Fruit fly (Drosophila melanogaster) whole organism, embryonic: ENCODE results near the gene CG32985.
A peak's percentile ranks its signal among the peaks of the same experiment; 100 is the strongest.

Experiments
- ATbp ChIP-seq: fragments of 200-800 bp; sonication (Bioruptor generic); optimal IDR thresholded peaks from 2 replicates; lab custom pipeline; 2017; ENCODE audit warnings: missing biosample characterization, mild to moderate bottlenecking, missing genetic modification characterization, missing genetic modification reagents
- Aef1 ChIP-seq: fragments of 200-800 bp; sonication (Bioruptor generic); IDR thresholded peaks from 3 replicates; pipeline ENCODE4 v1.3.6; 2022; ENCODE audit warnings: missing biosample characterization, missing genetic modification characterization
- CG10267 ChIP-seq: fragments of 200-800 bp; sonication (Bioruptor generic); optimal IDR thresholded peaks from 2 replicates; lab custom pipeline; 2018; ENCODE audit warnings: missing biosample characterization, mild to moderate bottlenecking, missing genetic modification characterization, moderate library complexity
- CG10321 ChIP-seq: fragments of 200-800 bp; sonication (Bioruptor generic); IDR thresholded peaks from 2 replicates; pipeline ENCODE4 v1.3.6; 2022; ENCODE audit warnings: missing biosample characterization, missing genetic modification characterization
- CG10366 ChIP-seq: fragments of 200-800 bp; sonication (Bioruptor generic); IDR thresholded peaks from 2 replicates; pipeline ENCODE4 v1.3.6; 2022; ENCODE audit warnings: missing biosample characterization, missing genetic modification characterization
- CG10979 ChIP-seq: fragments of 200-800 bp; sonication (Bioruptor generic); optimal IDR thresholded peaks from 2 replicates; lab custom pipeline; 2018; ENCODE audit warnings: missing biosample characterization, mild to moderate bottlenecking, missing genetic modification characterization, moderate library complexity
- CG11695 ChIP-seq: fragments of 200-800 bp; sonication (Bioruptor generic); IDR thresholded peaks from 3 replicates; pipeline ENCODE4 v1.3.6; 2022; ENCODE audit warnings: missing biosample characterization, missing genetic modification characterization
- CG12391 ChIP-seq: fragments of 200-800 bp; sonication (Bioruptor generic); optimal IDR thresholded peaks from 3 replicates; lab custom pipeline; 2018; ENCODE audit warnings: missing biosample characterization, mild to moderate bottlenecking, missing genetic modification characterization, moderate library complexity
- CG15269 ChIP-seq: fragments of 200-800 bp; sonication (Bioruptor generic); optimal IDR thresholded peaks from 2 replicates; lab custom pipeline; 2018; ENCODE audit warnings: missing biosample characterization, mild to moderate bottlenecking, missing genetic modification characterization, moderate library complexity
- CG17385 ChIP-seq: fragments of 200-800 bp; sonication (Bioruptor generic); optimal IDR thresholded peaks from 3 replicates; lab custom pipeline; 2018; ENCODE audit warnings: missing biosample characterization, mild to moderate bottlenecking, missing genetic modification characterization
- CG18764 ChIP-seq: fragments of 200-800 bp; sonication (Bioruptor generic); optimal IDR thresholded peaks from 3 replicates; lab custom pipeline; 2016; ENCODE audit warnings: missing biosample characterization, missing genetic modification characterization
- CG2199 ChIP-seq: fragments of 200-800 bp; sonication (Bioruptor generic); IDR thresholded peaks from 3 replicates; pipeline ENCODE4 v1.3.6; 2022; ENCODE audit warnings: missing biosample characterization, missing genetic modification characterization
- CG3065 ChIP-seq: fragments of 200-800 bp; sonication (Bioruptor generic); optimal IDR thresholded peaks from 2 replicates; lab custom pipeline; 2016; ENCODE audit warnings: missing biosample characterization, missing genetic modification characterization
- CG33557 ChIP-seq: fragments of 200-800 bp; sonication (Bioruptor generic); optimal IDR thresholded peaks from 2 replicates; lab custom pipeline; 2019; ENCODE audit warnings: missing biosample characterization, mild to moderate bottlenecking, missing genetic modification characterization, moderate library complexity
- CG4360 ChIP-seq: fragments of 200-800 bp; sonication (Bioruptor generic); IDR thresholded peaks from 2 replicates; pipeline ENCODE4 v1.3.6; 2022; ENCODE audit warnings: missing biosample characterization, missing genetic modification characterization
- CG4707 ChIP-seq: fragments of 200-800 bp; sonication (Bioruptor generic); optimal IDR thresholded peaks from 2 replicates; lab custom pipeline; 2018; ENCODE audit warnings: missing biosample characterization, mild to moderate bottlenecking, missing genetic modification characterization, moderate library complexity
- CG6654 ChIP-seq: fragments of 200-800 bp; sonication (Bioruptor generic); optimal IDR thresholded peaks from 2 replicates; lab custom pipeline; 2017; ENCODE audit warnings: missing biosample characterization, mild to moderate bottlenecking, missing genetic modification characterization
- CG7745 ChIP-seq: fragments of 200-800 bp; sonication (Bioruptor generic); optimal IDR thresholded peaks from 2 replicates; lab custom pipeline; 2018; ENCODE audit warnings: missing biosample characterization, mild to moderate bottlenecking, missing genetic modification characterization, moderate library complexity
- CG8290 ChIP-seq, 3 experiments: fragments of 200-800 bp; sonication (Bioruptor generic); optimal IDR thresholded peaks; 2 replicates each; lab custom pipeline; 2016 to 2019; ENCODE audit warnings: missing biosample characterization in 3 of 3, missing genetic modification characterization in 3 of 3, mild to moderate bottlenecking in 2 of 3, moderate library complexity in 1 of 3
- D19A ChIP-seq: fragments of 200-800 bp; optimal IDR thresholded peaks from 3 replicates; lab custom pipeline; 2019; ENCODE audit warnings: missing biosample characterization, mild to moderate bottlenecking, missing genetic modification characterization, moderate library complexity
- D19B ChIP-seq: fragments of 200-800 bp; sonication (Bioruptor generic); optimal IDR thresholded peaks from 2 replicates; lab custom pipeline; 2017; ENCODE audit warnings: missing biosample characterization, mild to moderate bottlenecking, missing genetic modification characterization
- Dbx ChIP-seq: fragments of 200-800 bp; sonication (Bioruptor generic); IDR thresholded peaks from 3 replicates; pipeline ENCODE4 v1.3.6; 2022; ENCODE audit warnings: missing biosample characterization, missing genetic modification characterization
- HLHmδ ChIP-seq: fragments of 200-800 bp; sonication (Bioruptor generic); optimal IDR thresholded peaks from 2 replicates; lab custom pipeline; 2018; ENCODE audit warnings: missing biosample characterization, mild to moderate bottlenecking, missing genetic modification characterization, moderate library complexity
- Mrtf ChIP-seq: fragments of 200-800 bp; sonication (Bioruptor generic); IDR thresholded peaks from 3 replicates; pipeline ENCODE4 v1.3.6; 2022; ENCODE audit warnings: missing biosample characterization, missing genetic modification characterization
- Scr ChIP-seq: fragments of 200-800 bp; sonication (Bioruptor generic); IDR thresholded peaks from 2 replicates; pipeline ENCODE4 v1.3.6; 2022; ENCODE audit warnings: missing biosample characterization, missing genetic modification characterization; ENCODE audit not compliant: partially characterized antibody
- Stat92E ChIP-seq, 3 experiments: fragments of >200 bp in 2 of 3; fragments of 200-800 bp in 1 of 3; sonication (Bioruptor generic) in 1 of 3; optimal IDR thresholded peaks; 2 replicates each; lab custom pipeline; 2017 to 2019; ENCODE audit warnings: missing biosample characterization in 3 of 3, missing genetic modification characterization in 3 of 3, mild to moderate bottlenecking in 1 of 3, moderate library complexity in 1 of 3
- Xbp1 ChIP-seq: fragments of 200-800 bp; sonication (Bioruptor generic); optimal IDR thresholded peaks from 3 replicates; lab custom pipeline; 2016; ENCODE audit warnings: missing biosample characterization, mild to moderate bottlenecking, missing genetic modification characterization
- aop ChIP-seq: fragments of 200-800 bp; sonication (Bioruptor generic); IDR thresholded peaks from 2 replicates; pipeline ENCODE4 v1.3.6; 2022; ENCODE audit warnings: missing biosample characterization, missing genetic modification characterization
- cg ChIP-seq: fragments of 200-800 bp; sonication (Bioruptor generic); optimal IDR thresholded peaks from 3 replicates; lab custom pipeline; 2019; ENCODE audit warnings: missing biosample characterization, mild to moderate bottlenecking, missing genetic modification characterization, moderate library complexity
- chm ChIP-seq: fragments of 200-800 bp; sonication (Bioruptor generic); IDR thresholded peaks from 2 replicates; pipeline ENCODE4 v1.3.6; 2022; ENCODE audit warnings: missing biosample characterization, missing genetic modification characterization
- crp ChIP-seq, 2 experiments: fragments of 200-800 bp; sonication (Bioruptor generic); optimal IDR thresholded peaks; 2 replicates in 1 of 2; 3 replicates in 1 of 2; lab custom pipeline; 2017; ENCODE audit warnings: missing biosample characterization in 2 of 2, missing genetic modification characterization in 2 of 2, mild to moderate bottlenecking in 1 of 2, moderate library complexity in 1 of 2
- emc ChIP-seq: fragments of 200-800 bp; sonication (Bioruptor generic); optimal IDR thresholded peaks from 2 replicates; lab custom pipeline; 2016; ENCODE audit warnings: missing biosample characterization, missing genetic modification characterization
- fu2 ChIP-seq: fragments of 200-800 bp; sonication (Bioruptor generic); optimal IDR thresholded peaks from 2 replicates; lab custom pipeline; 2016; ENCODE audit warnings: missing biosample characterization, missing genetic modification characterization
- kni ChIP-seq: fragments of 200-800 bp; sonication (Bioruptor generic); optimal IDR thresholded peaks from 3 replicates; lab custom pipeline; 2017; ENCODE audit warnings: mild to moderate bottlenecking, missing biosample characterization, missing genetic modification reagents, missing genetic modification characterization
- lola ChIP-seq, 3 experiments: fragments of >200 bp in 2 of 3; fragments of 200-800 bp in 1 of 3; sonication (Bioruptor generic) in 1 of 3; optimal IDR thresholded peaks; 2 replicates each; lab custom pipeline; 2017 to 2019; ENCODE audit warnings: missing biosample characterization in 3 of 3, missing genetic modification characterization in 3 of 3, mild to moderate bottlenecking in 1 of 3, moderate library complexity in 1 of 3
- odd ChIP-seq: fragments of 200-800 bp; sonication (Bioruptor generic); optimal IDR thresholded peaks from 2 replicates; lab custom pipeline; 2017; ENCODE audit warnings: missing biosample characterization, mild to moderate bottlenecking, missing genetic modification characterization
- otp ChIP-seq: fragments of 200-800 bp; sonication (Bioruptor generic); IDR thresholded peaks from 3 replicates; pipeline ENCODE4, ENCODE4 v1.3.6; 2022; ENCODE audit warnings: missing biosample characterization, missing genetic modification characterization
- p53 ChIP-seq: fragments of 200-800 bp; sonication (Bioruptor generic); optimal IDR thresholded peaks from 2 replicates; lab custom pipeline; 2016; ENCODE audit warnings: missing biosample characterization, missing genetic modification characterization
- phol ChIP-seq: fragments of 200-800 bp; sonication (Bioruptor generic); optimal IDR thresholded peaks from 3 replicates; lab custom pipeline; 2018; ENCODE audit warnings: missing biosample characterization, mild to moderate bottlenecking, missing genetic modification characterization, moderate library complexity
- pzg ChIP-seq: fragments of 200-800 bp; sonication (Bioruptor generic); optimal IDR thresholded peaks from 3 replicates; lab custom pipeline; 2018; ENCODE audit warnings: missing biosample characterization, mild to moderate bottlenecking, missing genetic modification characterization, moderate library complexity
- repo ChIP-seq: fragments of 200-800 bp; sonication (Bioruptor generic); optimal IDR thresholded peaks from 2 replicates; lab custom pipeline; 2016; ENCODE audit warnings: missing biosample characterization, missing genetic modification characterization
- schlank ChIP-seq: fragments of 200-800 bp; sonication (Bioruptor generic); optimal IDR thresholded peaks from 2 replicates; lab custom pipeline; 2018; ENCODE audit warnings: missing biosample characterization, mild to moderate bottlenecking, missing genetic modification characterization
- sens ChIP-seq: fragments of 200-800 bp; sonication (Bioruptor generic); peaks from one replicate; lab custom pipeline; 2016; ENCODE audit warnings: missing biosample characterization, missing genetic modification characterization
- stc ChIP-seq: fragments of 200-800 bp; sonication (Bioruptor generic); IDR thresholded peaks from 2 replicates; pipeline ENCODE4 v1.3.6; 2022; ENCODE audit warnings: missing biosample characterization, missing genetic modification characterization
- z ChIP-seq: fragments of 200-800 bp; sonication (Bioruptor generic); IDR thresholded peaks from 3 replicates; pipeline ENCODE4 v1.3.6; 2022; ENCODE audit warnings: missing biosample characterization, missing genetic modification characterization

The CG32985 gene

DNA sequence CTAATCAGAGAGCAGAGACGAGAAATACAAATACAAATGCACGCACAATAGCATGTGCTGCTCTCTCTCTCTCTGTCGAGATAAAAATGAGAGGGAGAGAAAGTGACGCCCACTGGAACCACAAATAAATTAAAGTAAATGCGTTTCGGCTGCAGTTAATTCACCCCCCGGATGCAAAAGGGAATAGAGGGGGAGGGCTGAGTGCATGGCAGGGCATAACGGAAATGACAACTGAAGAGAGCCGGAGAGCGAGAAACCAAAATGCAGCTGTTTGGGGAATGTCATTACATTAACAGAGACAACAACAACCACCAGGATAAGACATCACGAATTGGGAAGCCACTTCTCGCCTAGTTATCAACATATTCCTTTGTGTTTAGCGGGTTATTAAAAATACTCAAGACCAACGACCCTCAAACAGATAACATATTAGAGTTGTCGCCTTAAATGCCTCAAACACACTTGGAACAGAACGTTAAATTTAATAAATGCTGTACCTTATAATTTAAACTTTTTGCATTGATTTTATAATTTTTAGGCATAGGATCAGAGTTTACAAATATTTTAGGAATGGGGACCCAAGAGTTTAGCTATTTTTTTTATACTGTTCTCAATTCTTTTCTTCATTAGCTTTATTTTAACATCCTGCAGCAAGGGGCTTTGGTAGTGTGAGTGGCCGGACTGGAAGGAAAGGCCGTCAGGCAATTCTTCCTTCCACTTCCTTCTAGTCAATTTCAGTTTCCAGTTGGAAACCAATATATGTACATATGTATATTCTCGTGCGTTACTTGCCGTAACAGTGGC lies 12.2 kb upstream of the CG32985 start (continued):
- TF ChIP-seq CG33557 (GFP tag; lab: Kevin White, UChicago) (no peak), CG4360 (peak; percentile 86), z (GFP tag; lab: Robert Waterston, UW) (0 out of 3 replicates have a peak, but pooled peaks have one; percentile 16), HLHmδ (GFP tag; lab: Kevin White, UChicago) (peak; percentile 69), D19B (GFP tag; lab: Kevin White, UChicago) (no peak), phol (tag; lab: Kevin White, UChicago) (peak; percentile 13), CG6654 (GFP tag; lab: Kevin White, UChicago) (no peak), aop (GFP tag; lab: Robert Waterston, UW) (peak; percentile 81), D19A (tag; lab: Kevin White, UChicago) (peak; percentile 42), cg (GFP tag; lab: Kevin White, UChicago) (peak; percentile 59), stc (GFP tag; lab: Robert Waterston, UW) (0 out of 2 replicates have a peak, but pooled peaks have one; percentile 16), otp (no peak), CG10979 (tag; lab: Kevin White, UChicago) (peak; percentile 16), lola (GFP tag; optimal IDR thresholded peaks at IDR 0.05; lab: Kevin White, UChicago) (peak in 1 of 3 experiments; percentile 20), chm (GFP tag; lab: Robert Waterston, UW) (0 out of 2 replicates have a peak, but pooled peaks have one; percentile 40), sens (GFP tag; lab: Kevin White, UChicago) (peak; percentile 87), Xbp1 (GFP tag; lab: Kevin White, UChicago) (no peak), odd (GFP tag; lab: Kevin White, UChicago) (peak; percentile 8), CG12391 (tag; lab: Kevin White, UChicago) (peak; percentile 12), CG17385 (no peak), CG7745 (peak; percentile 63), CG10267 (tag; lab: Kevin White, UChicago) (peak; percentile 14)

DNA sequence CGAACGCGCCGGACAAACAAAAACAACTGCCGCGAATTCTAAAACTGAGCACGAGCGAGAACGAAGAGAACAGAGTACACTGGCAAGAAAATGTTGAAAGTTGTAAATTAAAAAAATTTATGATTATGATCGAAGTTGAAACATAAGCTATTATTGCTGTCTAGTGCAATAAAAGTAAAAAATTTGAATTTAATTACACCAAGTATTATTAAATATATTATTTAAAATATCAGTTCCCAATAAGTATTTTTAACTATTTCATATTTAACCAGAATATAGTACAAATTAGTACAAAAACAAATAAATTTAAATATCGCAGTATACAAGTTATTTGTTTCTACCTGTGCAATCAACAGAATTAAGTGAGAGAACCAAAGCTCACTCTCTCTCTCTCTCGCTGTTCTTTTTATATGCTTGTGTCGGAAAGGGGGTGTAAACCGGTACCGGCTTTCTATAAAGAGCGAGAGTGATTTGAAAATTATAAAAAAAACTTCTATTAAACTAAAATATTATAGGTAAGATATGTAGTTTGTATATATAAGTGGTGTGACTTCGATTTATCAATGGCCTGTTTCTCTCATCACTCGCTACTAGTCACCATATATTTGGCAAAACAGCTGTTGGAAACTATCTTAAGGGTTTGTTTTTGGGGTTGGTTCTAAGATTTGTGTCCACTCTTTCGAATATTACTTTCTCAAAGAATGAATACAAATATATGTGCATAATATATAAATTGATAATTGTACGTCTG lies 11.0 kb upstream of the CG32985 start, which contains the start of gene C1GalTA:
Gene C1GalTA (minus strand): TSS at position 33 of the 751 bp plus-strand sequence.
- TF ChIP-seq Aef1 (GFP tag; lab: Robert Waterston, UW) (peak; percentile 91), kni (GFP tag; lab: Kevin White, UChicago) (peak; percentile 61), emc (GFP tag; lab: Kevin White, UChicago) (peak; percentile 39), CG3065 (peak; percentile 87), CG15269 (tag; lab: Kevin White, UChicago) (peak; percentile 99), pzg (peak; percentile 6), CG4707 (GFP tag; lab: Kevin White, UChicago) (peak; percentile 75), CG8290 (GFP tag; optimal IDR thresholded peaks at IDR 0.05; lab: Kevin White, UChicago) (peak; percentile 95), CG8290 (tag; optimal IDR thresholded peaks at IDR 0.05; lab: Kevin White, UChicago) (peak in 1 of 2 experiments; percentile 19), schlank (tag; lab: Kevin White, UChicago) (peak; percentile 78), CG11695 (peak; percentile 99), crp (GFP tag; optimal IDR thresholded peaks at IDR 0.05; lab: Kevin White, UChicago) (peak in 1 of 2 experiments; percentile 66), Stat92E (GFP tag; optimal IDR thresholded peaks at IDR 0.05; lab: Kevin White, UChicago) (peak in 1 of 3 experiments; percentile 99), Mrtf (GFP tag; lab: Robert Waterston, UW) (peak; percentile 90; the same call in 2 of the 3 replicates), CG18764 (peak; percentile 94), repo (GFP tag; lab: Kevin White, UChicago) (no peak), CG2199 (GFP tag; lab: Robert Waterston, UW) (peak; percentile 57; the same call in 1 of the 3 replicates), Dbx (GFP tag; lab: Robert Waterston, UW) (peak; percentile 96), Scr (GFP tag; lab: Robert Waterston, UW) (no peak), CG10366 (GFP tag; lab: Robert Waterston, UW) (peak; percentile 90), fu2 (GFP tag; lab: Kevin White, UChicago) (no peak), p53 (GFP tag; lab: Kevin White, UChicago) (no peak), CG10321 (GFP tag; lab: Robert Waterston, UW) (peak; percentile 77; the same call in 1 of the 2 replicates), ATbp (GFP tag; lab: Kevin White, UChicago) (peak; percentile 96)
